Worm (Caenorhabditis elegans): Measurements from ENCODE around the gene Y116F11A.1.

- TF ChIP-seq pqm-1 (tag; optimal IDR thresholded peaks at IDR 0.05) = no peak
- TF ChIP-seq ahr-1 (tag; optimal IDR thresholded peaks at IDR 0.05) = no peak
- TF ChIP-seq ets-4 (tag; optimal IDR thresholded peaks at IDR 0.05) = no peak
- TF ChIP-seq pha-4 (tag; optimal IDR thresholded peaks at IDR 0.05) = no peak
- TF ChIP-seq elt-2 (tag; optimal IDR thresholded peaks at IDR 0.05) = no peak
- no peak for TF ChIP-seq ceh-14 (tag; optimal IDR thresholded peaks at IDR 0.05)
- TF ChIP-seq unc-42 (tag; optimal IDR thresholded peaks at IDR 0.05) = no peak
- no peak for TF ChIP-seq zip-5 (tag; optimal IDR thresholded peaks at IDR 0.05)
- no peak for TF ChIP-seq nhr-232 (tag; optimal IDR thresholded peaks at IDR 0.05)
- no peak for TF ChIP-seq unc-86 (tag; optimal IDR thresholded peaks at IDR 0.05)
Measured at ce11 chrV:19691271-19691886, 39.0 kb upstream of the Y116F11A.1 start.

Measured in whole organism, late embryonic.